Fruit fly (Drosophila melanogaster) whole organism, pupa: ENCODE data around the gene BORCS5.

Source experiments
- CG10348 ChIP-seq: fragments of 200-800 bp; sonication (Bioruptor generic); IDR thresholded peaks from 2 replicates; pipeline ENCODE4 v1.3.6; 2022; ENCODE audit warnings: missing biosample characterization, missing genetic modification characterization
- CG13204 ChIP-seq: fragments of 200-800 bp; sonication (Bioruptor generic); optimal IDR thresholded peaks from 2 replicates; lab custom pipeline; 2018; ENCODE audit warnings: missing biosample characterization, mild to moderate bottlenecking, missing genetic modification characterization, moderate library complexity
- CG15710 ChIP-seq: fragments of 200-800 bp; sonication (Bioruptor generic); optimal IDR thresholded peaks from 2 replicates; lab custom pipeline; 2018; ENCODE audit warnings: missing biosample characterization, mild to moderate bottlenecking, missing genetic modification characterization, moderate library complexity
- CG17806 ChIP-seq: fragments of 200-800 bp; sonication (Bioruptor generic); optimal IDR thresholded peaks from 2 replicates; lab custom pipeline; 2018; ENCODE audit warnings: missing biosample characterization, mild to moderate bottlenecking, missing genetic modification characterization, moderate library complexity
- CG34367 ChIP-seq: fragments of 200-800 bp; sonication (Bioruptor generic); optimal IDR thresholded peaks from 2 replicates; lab custom pipeline; 2018; ENCODE audit warnings: missing biosample characterization, mild to moderate bottlenecking, missing genetic modification characterization
- CG8301 ChIP-seq: fragments of 200-800 bp; sonication (Bioruptor generic); optimal IDR thresholded peaks from 2 replicates; lab custom pipeline; 2018; ENCODE audit warnings: missing biosample characterization, mild to moderate bottlenecking, missing genetic modification characterization
- CG9948 ChIP-seq: fragments of 200-800 bp; sonication (Bioruptor generic); optimal IDR thresholded peaks from 2 replicates; lab custom pipeline; 2018; ENCODE audit warnings: missing biosample characterization, mild to moderate bottlenecking, missing genetic modification characterization, moderate library complexity
- EcR ChIP-seq: fragments of 200-800 bp; sonication (Bioruptor generic); optimal IDR thresholded peaks from 3 replicates; lab custom pipeline; 2019; ENCODE audit warnings: missing biosample characterization, missing genetic modification characterization, mild to moderate bottlenecking, moderate library complexity, missing genetic modification reagents
- Ets98B ChIP-seq: fragments of 200-800 bp; sonication (Bioruptor generic); IDR thresholded peaks from 2 replicates; pipeline ENCODE4 v1.3.6; 2022; ENCODE audit warnings: missing biosample characterization, missing genetic modification characterization
- Pif1A ChIP-seq: fragments of 200-800 bp; sonication (Bioruptor generic); optimal IDR thresholded peaks from 3 replicates; lab custom pipeline; 2016; ENCODE audit warnings: missing biosample characterization, missing genetic modification characterization
- Snoo ChIP-seq: fragments of 200-800 bp; sonication (Bioruptor generic); optimal IDR thresholded peaks from 3 replicates; lab custom pipeline; 2017; ENCODE audit warnings: missing biosample characterization, mild to moderate bottlenecking, missing genetic modification characterization, inconsistent platforms
- rn ChIP-seq: fragments of 200-800 bp; sonication (Bioruptor generic); IDR thresholded peaks from 2 replicates; pipeline ENCODE4 v1.3.6; 2022; ENCODE audit warnings: missing biosample characterization, missing genetic modification characterization

- TF ChIP-seq Snoo (no peak), CG15710 (tag; lab: Kevin White, UChicago) (no peak), CG8301 (no peak), Ets98B (GFP tag; lab: Robert Waterston, UW) (no peak), CG9948 (tag; lab: Kevin White, UChicago) (no peak), CG34367 (tag; lab: Kevin White, UChicago) (no peak), CG17806 (tag; lab: Kevin White, UChicago) (no peak), Pif1A (no peak), EcR (no peak), CG10348 (GFP tag; lab: Robert Waterston, UW) (no peak), CG13204 (GFP tag; lab: Kevin White, UChicago) (no peak), rn (GFP tag; lab: Robert Waterston, UW) (no peak)
These were observed 34.7 kb downstream of the BORCS5 start, which contains the start of gene CG15741 for dm6 chrX:11837926-11838325.
